Worm (Caenorhabditis elegans) whole organism, L2 larva: ENCODE measurements around the gene cima-1.

Source experiments
- C34F6.9 ChIP-seq: fragments of 150-350 bp; optimal IDR thresholded peaks from 2 replicates; lab custom pipeline; 2014; ENCODE audit warnings: missing biosample characterization, missing genetic modification characterization
- F13H6.1 ChIP-seq: sonication (generic microtip); optimal IDR thresholded peaks from 2 replicates; lab custom pipeline; 2016; ENCODE audit warnings: missing genetic modification characterization, missing compliant biosample characterization
- R02D3.7 ChIP-seq: fragments of 150-350 bp; optimal IDR thresholded peaks from 2 replicates; lab custom pipeline; 2014; ENCODE audit warnings: missing biosample characterization, missing genetic modification characterization
- Y55F3AM.14 ChIP-seq: fragments of 200-800 bp; sonication (Bioruptor generic); optimal IDR thresholded peaks from 2 replicates; lab custom pipeline; 2018; ENCODE audit warnings: mild to moderate bottlenecking, missing genetic modification characterization, missing compliant biosample characterization
- ZK546.5 ChIP-seq: sonication (generic microtip); optimal IDR thresholded peaks from 2 replicates; lab custom pipeline; 2017; ENCODE audit warnings: missing biosample characterization, missing genetic modification characterization
- aly-2 ChIP-seq: fragments of 150-350 bp; optimal IDR thresholded peaks from 2 replicates; lab custom pipeline; 2014; ENCODE audit warnings: missing biosample characterization, missing genetic modification characterization
- ama-1 ChIP-seq: fragments of 150-350 bp; optimal IDR thresholded peaks from 2 replicates; lab custom pipeline; 2018; ENCODE audit warnings: inconsistent platforms
- blmp-1 ChIP-seq: sonication (generic microtip); optimal IDR thresholded peaks from 2 replicates; lab custom pipeline; 2017; ENCODE audit warnings: missing genetic modification characterization, mild to moderate bottlenecking, missing compliant biosample characterization, antibody characterized with exemption, moderate library complexity; ENCODE audit not compliant: insufficient read depth
- ceh-16 ChIP-seq: fragments of 150-350 bp; optimal IDR thresholded peaks from 2 replicates; lab custom pipeline; 2014; ENCODE audit warnings: missing biosample characterization, missing genetic modification characterization
- ceh-82 ChIP-seq: fragments of 150-350 bp; optimal IDR thresholded peaks from 2 replicates; lab custom pipeline; 2014; ENCODE audit warnings: missing biosample characterization, missing genetic modification characterization
- crh-2 ChIP-seq: sonication (generic microtip); optimal IDR thresholded peaks from 2 replicates; lab custom pipeline; 2017; ENCODE audit warnings: missing biosample characterization, missing genetic modification characterization
- elt-1 ChIP-seq: fragments of 150-350 bp; optimal IDR thresholded peaks from 2 replicates; lab custom pipeline; 2014; ENCODE audit warnings: missing biosample characterization, missing genetic modification characterization
- elt-3 ChIP-seq: sonication (generic microtip); optimal IDR thresholded peaks from 2 replicates; lab custom pipeline; 2017; ENCODE audit warnings: missing biosample characterization, missing genetic modification characterization
- fos-1 ChIP-seq: fragments of 150-350 bp; optimal IDR thresholded peaks from 2 replicates; lab custom pipeline; 2014; ENCODE audit warnings: missing biosample characterization, missing genetic modification characterization
- gmeb-1 ChIP-seq: fragments of 150-350 bp; optimal IDR thresholded peaks from 2 replicates; lab custom pipeline; 2014; ENCODE audit warnings: missing biosample characterization, missing genetic modification characterization
- lin-11 ChIP-seq: fragments of 150-350 bp; sonication (generic microtip); optimal IDR thresholded peaks from 2 replicates; lab custom pipeline; 2014; ENCODE audit warnings: missing biosample characterization, missing genetic modification characterization, inconsistent platforms, mixed read lengths
- lin-13 ChIP-seq: fragments of 150-350 bp; optimal IDR thresholded peaks from 2 replicates; lab custom pipeline; 2014; ENCODE audit warnings: missing biosample characterization, missing genetic modification reagents, missing genetic modification characterization
- lin-39 ChIP-seq: fragments of 150-350 bp; optimal IDR thresholded peaks from 2 replicates; lab custom pipeline; 2014; ENCODE audit warnings: missing biosample characterization, missing genetic modification reagents, missing genetic modification characterization
- lsy-2 ChIP-seq, 2 experiments: fragments of 150-350 bp in 1 of 2; sonication (generic microtip) in 1 of 2; optimal IDR thresholded peaks; 2 replicates each; lab custom pipeline; 2014 to 2017; ENCODE audit warnings: missing biosample characterization in 2 of 2, missing genetic modification characterization in 2 of 2
- mab-5 ChIP-seq: fragments of 150-350 bp; optimal IDR thresholded peaks from 2 replicates; lab custom pipeline; 2014; ENCODE audit warnings: missing biosample characterization, missing genetic modification characterization
- mbf-1 ChIP-seq: sonication (generic microtip); optimal IDR thresholded peaks from 2 replicates; lab custom pipeline; 2017; ENCODE audit warnings: missing biosample characterization, missing genetic modification characterization
- mdl-1 ChIP-seq, 2 experiments: fragments of 150-350 bp in 1 of 2; sonication (generic microtip) in 1 of 2; optimal IDR thresholded peaks; 2 replicates each; lab custom pipeline; 2017; ENCODE audit warnings: missing biosample characterization in 2 of 2, missing genetic modification characterization in 2 of 2
- nhr-10 ChIP-seq: sonication (generic microtip); optimal IDR thresholded peaks from 2 replicates; lab custom pipeline; 2017; ENCODE audit warnings: missing biosample characterization, missing genetic modification characterization
- nhr-11 ChIP-seq: fragments of 150-350 bp; optimal IDR thresholded peaks from 2 replicates; lab custom pipeline; 2014; ENCODE audit warnings: missing biosample characterization, missing genetic modification characterization
- nhr-12 ChIP-seq: fragments of 150-350 bp; optimal IDR thresholded peaks from 2 replicates; lab custom pipeline; 2014; ENCODE audit warnings: missing biosample characterization, missing genetic modification characterization
- nhr-129 ChIP-seq: fragments of 150-350 bp; optimal IDR thresholded peaks from 2 replicates; lab custom pipeline; 2014; ENCODE audit warnings: missing biosample characterization, missing genetic modification characterization
- nhr-21 ChIP-seq: fragments of 150-350 bp; optimal IDR thresholded peaks from 2 replicates; lab custom pipeline; 2014; ENCODE audit warnings: missing biosample characterization, missing genetic modification characterization
- nhr-237 ChIP-seq: fragments of 150-350 bp; optimal IDR thresholded peaks from 2 replicates; lab custom pipeline; 2014; ENCODE audit warnings: missing biosample characterization, missing genetic modification characterization
- nhr-6 ChIP-seq: fragments of 150-350 bp; optimal IDR thresholded peaks from 2 replicates; lab custom pipeline; 2014; ENCODE audit warnings: missing biosample characterization, missing genetic modification characterization
- nhr-77 ChIP-seq: fragments of 150-350 bp; optimal IDR thresholded peaks from 2 replicates; lab custom pipeline; 2014; ENCODE audit warnings: missing biosample characterization, missing genetic modification characterization
- sem-4 ChIP-seq: fragments of 150-350 bp; optimal IDR thresholded peaks from 2 replicates; lab custom pipeline; 2014; ENCODE audit warnings: missing biosample characterization, missing genetic modification reagents, missing genetic modification characterization
- skn-1 ChIP-seq: sonication (generic microtip); optimal IDR thresholded peaks from 2 replicates; lab custom pipeline; 2017; ENCODE audit warnings: missing biosample characterization, missing genetic modification characterization
- sma-3 ChIP-seq: sonication (generic microtip); optimal IDR thresholded peaks from 2 replicates; lab custom pipeline; 2016; ENCODE audit warnings: missing genetic modification reagents, missing genetic modification characterization, missing compliant biosample characterization
- sma-9 ChIP-seq, 2 experiments: fragments of 150-350 bp in 1 of 2; sonication (generic microtip) in 1 of 2; optimal IDR thresholded peaks; 2 replicates each; lab custom pipeline; 2014 to 2016; ENCODE audit warnings: missing genetic modification characterization in 2 of 2, mild to moderate bottlenecking in 1 of 2, missing biosample characterization in 1 of 2, missing compliant biosample characterization in 1 of 2, missing genetic modification reagents in 1 of 2, moderate library complexity in 1 of 2
- snpc-4 ChIP-seq: fragments of 150-350 bp; optimal IDR thresholded peaks from 2 replicates; lab custom pipeline; 2014; ENCODE audit warnings: missing biosample characterization, missing genetic modification characterization
- unc-39 ChIP-seq: fragments of 150-350 bp; optimal IDR thresholded peaks from 2 replicates; lab custom pipeline; 2014; ENCODE audit warnings: missing biosample characterization, missing genetic modification characterization
- unc-55 ChIP-seq: fragments of 150-350 bp; sonication (generic microtip); optimal IDR thresholded peaks from 3 replicates; lab custom pipeline; 2014; ENCODE audit warnings: missing biosample characterization, missing genetic modification reagents, missing genetic modification characterization
- unc-62 ChIP-seq: fragments of 150-350 bp; optimal IDR thresholded peaks from 2 replicates; lab custom pipeline; 2014; ENCODE audit warnings: missing biosample characterization, missing genetic modification reagents, missing genetic modification characterization
- zag-1 ChIP-seq: fragments of 150-350 bp; optimal IDR thresholded peaks from 2 replicates; lab custom pipeline; 2014; ENCODE audit warnings: missing biosample characterization, missing genetic modification characterization
- ztf-1 ChIP-seq: fragments of 200-800 bp; sonication (Bioruptor generic); conservative IDR thresholded peaks from 2 replicates; pipeline ENCODE4 v1.3.6; 2022; ENCODE audit warnings: missing genetic modification characterization, missing compliant biosample characterization

Gene cima-1

ce11 chrIV:7651120-7651519 is at the start of gene cima-1:
cima-1 (plus strand) TSS chrIV:7651459.
- TF ChIP-seq fos-1, result peak; percentile 26
- TF ChIP-seq lin-13 (GFP tag; lab: Kevin White, UChicago), result no peak
- peak; percentile 13 for TF ChIP-seq sma-3 (GFP tag; lab: Kevin White, UChicago)
- peak; percentile 21 for TF ChIP-seq nhr-129

- TF ChIP-seq skn-1 (tag; lab: Kevin White, UChicago) (no peak), mab-5 (tag; lab: Kevin White, UChicago) (no peak), ztf-1 (GFP tag; lab: Robert Waterston, UW) (no peak), lin-11 (tag; lab: Kevin White, UChicago) (no peak), nhr-12 (tag; lab: Kevin White, UChicago) (no peak), aly-2 (tag; lab: Kevin White, UChicago) (no peak)
Observed at ce11 chrIV:7605413-7605812, 45.8 kb upstream of the cima-1 start.

- no peak for TF ChIP-seq lin-11 (tag; lab: Kevin White, UChicago)
- no peak for TF ChIP-seq blmp-1 (tag; lab: Kevin White, UChicago)
- TF ChIP-seq lin-13 (GFP tag; lab: Kevin White, UChicago), result no peak
- TF ChIP-seq nhr-6 (tag; lab: Kevin White, UChicago), result no peak
- TF ChIP-seq gmeb-1 (tag; lab: Kevin White, UChicago), result no peak
- no peak for TF ChIP-seq skn-1 (tag; lab: Kevin White, UChicago)
- TF ChIP-seq nhr-12 (tag; lab: Kevin White, UChicago), result no peak
- no peak for TF ChIP-seq crh-2 (tag; lab: Kevin White, UChicago)
- TF ChIP-seq sma-3 (GFP tag; lab: Kevin White, UChicago), result no peak
- TF ChIP-seq ZK546.5 (tag; lab: Kevin White, UChicago), result no peak
- TF ChIP-seq F13H6.1 (tag; lab: Kevin White, UChicago), result no peak
- no peak for TF ChIP-seq nhr-77 (tag; lab: Kevin White, UChicago)
- no peak for TF ChIP-seq unc-62
- TF ChIP-seq ceh-82 (tag; lab: Kevin White, UChicago), result no peak
- TF ChIP-seq zag-1, result no peak
- no peak for TF ChIP-seq nhr-21
- no peak for TF ChIP-seq mdl-1 (tag; optimal IDR thresholded peaks at IDR 0.05; lab: Kevin White, UChicago)
- no peak for TF ChIP-seq nhr-237
- TF ChIP-seq mbf-1 (tag; lab: Kevin White, UChicago), result no peak
- no peak for TF ChIP-seq snpc-4 (tag; lab: Kevin White, UChicago)
Observed at ce11 chrIV:7608111-7608510, 43.1 kb upstream of the cima-1 start.

ce11 chrIV:7611396-7611795 is 39.9 kb upstream of the cima-1 start:
- TF ChIP-seq gmeb-1 (tag; lab: Kevin White, UChicago), result no peak
- no peak for TF ChIP-seq nhr-12 (tag; lab: Kevin White, UChicago)
- peak; percentile 8 for TF ChIP-seq sma-9 (GFP tag; optimal IDR thresholded peaks at IDR 0.05; lab: Kevin White, UChicago)
- no peak for TF ChIP-seq sma-9 (tag; optimal IDR thresholded peaks at IDR 0.05; lab: Kevin White, UChicago)
- peak; percentile 45 for TF ChIP-seq unc-55 (GFP tag; lab: Kevin White, UChicago)
- TF ChIP-seq, all 48 proteins: peak for 2

- TF ChIP-seq ceh-16 (tag; lab: Kevin White, UChicago), result no peak
- no peak for TF ChIP-seq zag-1
- peak; percentile 4 for TF ChIP-seq C34F6.9
- TF ChIP-seq lin-11 (tag; lab: Kevin White, UChicago), result no peak
- TF ChIP-seq ztf-1 (GFP tag; lab: Robert Waterston, UW), result no peak
Observed at ce11 chrIV:7612523-7612922, 38.7 kb upstream of the cima-1 start.

ce11 chrIV:7619261-7619660 is 32.0 kb upstream of the cima-1 start:
- TF ChIP-seq ceh-82 (tag; lab: Kevin White, UChicago) (no peak), nhr-11 (tag; lab: Kevin White, UChicago) (no peak), elt-3 (tag; lab: Kevin White, UChicago) (no peak), lsy-2 (tag; optimal IDR thresholded peaks at IDR 0.05; lab: Kevin White, UChicago) (peak in 1 of 2 experiments; percentile 24), ZK546.5 (tag; lab: Kevin White, UChicago) (no peak), ama-1 (no peak), lin-13 (GFP tag; lab: Kevin White, UChicago) (no peak), sem-4 (peak; percentile 60), sma-3 (GFP tag; lab: Kevin White, UChicago) (no peak), skn-1 (tag; lab: Kevin White, UChicago) (no peak), blmp-1 (tag; lab: Kevin White, UChicago) (no peak), unc-39 (tag; lab: Kevin White, UChicago) (no peak), nhr-10 (no peak), lin-11 (tag; lab: Kevin White, UChicago) (no peak), R02D3.7 (tag; lab: Kevin White, UChicago) (no peak), nhr-129 (no peak), unc-62 (no peak), nhr-12 (tag; lab: Kevin White, UChicago) (no peak), nhr-21 (no peak), lin-39 (tag; lab: Kevin White, UChicago) (no peak), sma-9 (GFP tag; optimal IDR thresholded peaks at IDR 0.05; lab: Kevin White, UChicago) (no peak), sma-9 (tag; optimal IDR thresholded peaks at IDR 0.05; lab: Kevin White, UChicago) (no peak), elt-1 (tag; lab: Kevin White, UChicago) (no peak), Y55F3AM.14 (peak; percentile 7), unc-55 (GFP tag; lab: Kevin White, UChicago) (peak; percentile 73), mdl-1 (tag; optimal IDR thresholded peaks at IDR 0.05; lab: Kevin White, UChicago) (peak in 1 of 2 experiments; percentile 44), ztf-1 (GFP tag; lab: Robert Waterston, UW) (no peak), mab-5 (tag; lab: Kevin White, UChicago) (no peak)
